Worm (Caenorhabditis elegans) whole organism, young adult: ENCODE data around the gene T16H12.2.

Source experiments
- B0035.1 ChIP-seq: sonication (generic microtip); optimal IDR thresholded peaks from 2 replicates; lab custom pipeline; 2016; ENCODE audit warnings: missing genetic modification characterization, mild to moderate bottlenecking, missing compliant biosample characterization, missing genotype, missing genetic modification reagents
- C17E4.6 ChIP-seq: fragments of 200-800 bp; sonication (Bioruptor generic); IDR thresholded peaks from 2 replicates; pipeline ENCODE4 v1.3.6; 2022; ENCODE audit warnings: missing genetic modification reagents, missing genetic modification characterization, missing compliant biosample characterization
- D2030.7 ChIP-seq: fragments of 200-800 bp; sonication (Bioruptor generic); IDR thresholded peaks from 2 replicates; pipeline ENCODE4 v1.3.6; 2022; ENCODE audit warnings: missing genetic modification reagents, missing genetic modification characterization, missing compliant biosample characterization
- F10E7.11 ChIP-seq: sonication (generic microtip); optimal IDR thresholded peaks from 2 replicates; lab custom pipeline; 2017; ENCODE audit warnings: mild to moderate bottlenecking, missing genetic modification characterization, moderate library complexity, missing compliant biosample characterization
- F22D6.2 ChIP-seq: sonication (generic microtip); optimal IDR thresholded peaks from 2 replicates; lab custom pipeline; 2016; ENCODE audit warnings: mild to moderate bottlenecking, missing genetic modification characterization, missing compliant biosample characterization
- F52B5.7 ChIP-seq: sonication (generic microtip); optimal IDR thresholded peaks from 2 replicates; lab custom pipeline; 2016; ENCODE audit warnings: mild to moderate bottlenecking, missing genetic modification characterization, missing compliant biosample characterization
- F57A8.1 ChIP-seq: fragments of 200-800 bp; sonication (Bioruptor generic); optimal IDR thresholded peaks from 2 replicates; lab custom pipeline; 2018; ENCODE audit warnings: mild to moderate bottlenecking, missing genetic modification characterization, moderate library complexity, missing compliant biosample characterization
- K11D2.4 ChIP-seq: fragments of 200-800 bp; sonication (Bioruptor generic); IDR thresholded peaks from 2 replicates; pipeline ENCODE4 v1.3.6; 2022; ENCODE audit warnings: missing genetic modification reagents, missing genetic modification characterization, missing compliant biosample characterization
- Y67H2A.10 ChIP-seq: fragments of 200-800 bp; sonication (Bioruptor generic); conservative IDR thresholded peaks from 2 replicates; pipeline ENCODE4 v1.3.6; 2022; ENCODE audit warnings: missing genetic modification reagents, missing genetic modification characterization, missing compliant biosample characterization
- akir-1 ChIP-seq: fragments of 200-800 bp; sonication (Bioruptor generic); optimal IDR thresholded peaks from 2 replicates; lab custom pipeline; 2018; ENCODE audit warnings: mild to moderate bottlenecking, missing genetic modification characterization, moderate library complexity, missing compliant biosample characterization
- ama-1 ChIP-seq, 3 experiments: fragments of 150-350 bp in 1 of 3; sonication (generic microtip) in 2 of 3; optimal IDR thresholded peaks; 2 replicates each; lab custom pipeline; 2014 to 2018; ENCODE audit warnings: missing biosample characterization in 2 of 3, missing genetic modification characterization in 2 of 3, missing genetic modification reagents in 2 of 3
- aptf-2 ChIP-seq: fragments of 200-800 bp; sonication (Bioruptor generic); conservative IDR thresholded peaks from 2 replicates; pipeline ENCODE4 v1.3.6; 2022; ENCODE audit warnings: missing genetic modification reagents, missing genetic modification characterization, missing compliant biosample characterization
- athp-1 ChIP-seq: sonication (generic microtip); optimal IDR thresholded peaks from 2 replicates; lab custom pipeline; 2017; ENCODE audit warnings: mild to moderate bottlenecking, missing genetic modification characterization, missing compliant biosample characterization
- attf-5 ChIP-seq: fragments of 200-800 bp; sonication (Bioruptor generic); optimal IDR thresholded peaks from 2 replicates; lab custom pipeline; 2018; ENCODE audit warnings: mild to moderate bottlenecking, missing genetic modification characterization, missing compliant biosample characterization
- attf-6 ChIP-seq: fragments of 200-800 bp; sonication (Bioruptor generic); IDR thresholded peaks from 2 replicates; pipeline ENCODE4 v1.3.6; 2022; ENCODE audit warnings: missing genetic modification reagents, missing genetic modification characterization, missing compliant biosample characterization
- ceh-58 ChIP-seq: fragments of 200-800 bp; sonication (Bioruptor generic); IDR thresholded peaks from 2 replicates; pipeline ENCODE4 v1.3.6; 2022; ENCODE audit warnings: missing genetic modification characterization, missing compliant biosample characterization
- ceh-79 ChIP-seq: sonication (generic microtip); optimal IDR thresholded peaks from 2 replicates; lab custom pipeline; 2017; ENCODE audit warnings: mild to moderate bottlenecking, missing genetic modification characterization, missing compliant biosample characterization
- ceh-91 ChIP-seq: fragments of 200-800 bp; sonication (Bioruptor generic); IDR thresholded peaks from 2 replicates; pipeline ENCODE4 v1.3.6; 2022; ENCODE audit warnings: missing genetic modification reagents, missing genetic modification characterization, missing compliant biosample characterization
- chd-7 ChIP-seq: sonication (generic microtip); optimal IDR thresholded peaks from 2 replicates; lab custom pipeline; 2016; ENCODE audit warnings: mild to moderate bottlenecking, missing genetic modification characterization, moderate library complexity, missing compliant biosample characterization
- die-1 ChIP-seq: sonication (generic microtip); optimal IDR thresholded peaks from 2 replicates; lab custom pipeline; 2016; ENCODE audit warnings: missing genotype, mild to moderate bottlenecking, missing genetic modification characterization, missing compliant biosample characterization
- dpff-1 ChIP-seq: sonication (generic microtip); optimal IDR thresholded peaks from 2 replicates; lab custom pipeline; 2017; ENCODE audit warnings: mild to moderate bottlenecking, missing genetic modification characterization, missing compliant biosample characterization
- gei-17 ChIP-seq: fragments of 200-800 bp; sonication (Bioruptor generic); optimal IDR thresholded peaks from 2 replicates; lab custom pipeline; 2018; ENCODE audit warnings: mild to moderate bottlenecking, missing genetic modification characterization, missing compliant biosample characterization
- him-1 ChIP-seq: sonication (generic microtip); optimal IDR thresholded peaks from 2 replicates; lab custom pipeline; 2016; ENCODE audit warnings: missing genotype, missing genetic modification reagents, missing genetic modification characterization, missing compliant biosample characterization
- hlh-26 ChIP-seq: fragments of 200-800 bp; sonication (Bioruptor generic); conservative IDR thresholded peaks from 2 replicates; pipeline ENCODE4 v1.3.6; 2022; ENCODE audit warnings: missing genetic modification reagents, missing genetic modification characterization, missing compliant biosample characterization
- hsf-1 ChIP-seq: fragments of 200-800 bp; sonication (Bioruptor generic); IDR thresholded peaks from 2 replicates; pipeline ENCODE4 v1.3.6; 2022; ENCODE audit warnings: missing genetic modification reagents, missing genetic modification characterization, missing compliant biosample characterization
- lin-26 ChIP-seq: fragments of 200-800 bp; sonication (Bioruptor generic); IDR thresholded peaks from 2 replicates; pipeline ENCODE4 v1.3.6; 2022; ENCODE audit warnings: missing genetic modification reagents, missing genetic modification characterization, missing compliant biosample characterization
- lin-40 ChIP-seq: sonication (generic microtip); optimal IDR thresholded peaks from 2 replicates; lab custom pipeline; 2016; ENCODE audit warnings: missing genetic modification characterization, mild to moderate bottlenecking, missing compliant biosample characterization, missing genotype, missing genetic modification reagents
- madf-3 ChIP-seq: fragments of 200-800 bp; sonication (Bioruptor generic); IDR thresholded peaks from 2 replicates; pipeline ENCODE4 v1.3.6; 2022; ENCODE audit warnings: missing genetic modification reagents, missing genetic modification characterization, missing compliant biosample characterization
- madf-6 ChIP-seq: fragments of 200-800 bp; sonication (Bioruptor generic); IDR thresholded peaks from 2 replicates; pipeline ENCODE4 v1.3.6; 2022; ENCODE audit warnings: missing genetic modification reagents, missing genetic modification characterization, missing compliant biosample characterization
- mcd-1 ChIP-seq: fragments of 200-800 bp; sonication (Bioruptor generic); IDR thresholded peaks from 2 replicates; pipeline ENCODE4 v1.3.6; 2022; ENCODE audit warnings: missing genetic modification reagents, missing genetic modification characterization, missing compliant biosample characterization
- mel-28 ChIP-seq: sonication (generic microtip); optimal IDR thresholded peaks from 2 replicates; lab custom pipeline; 2016; ENCODE audit warnings: borderline replicate concordance, mild to moderate bottlenecking, missing genetic modification characterization, missing compliant biosample characterization
- mxl-1 ChIP-seq: sonication (generic microtip); optimal IDR thresholded peaks from 2 replicates; lab custom pipeline; 2016; ENCODE audit warnings: missing genetic modification characterization, missing compliant biosample characterization
- nfyb-1 ChIP-seq: fragments of 200-800 bp; sonication (Bioruptor generic); IDR thresholded peaks from 2 replicates; pipeline ENCODE4 v1.3.6; 2022; ENCODE audit warnings: missing genetic modification reagents, missing genetic modification characterization, missing compliant biosample characterization
- nhr-179 ChIP-seq: sonication (generic microtip); optimal IDR thresholded peaks from 2 replicates; lab custom pipeline; 2016; ENCODE audit warnings: mild to moderate bottlenecking, missing genetic modification characterization, missing compliant biosample characterization
- nhr-27 ChIP-seq: fragments of 200-800 bp; sonication (Bioruptor generic); optimal IDR thresholded peaks from 2 replicates; lab custom pipeline; 2018; ENCODE audit warnings: mild to moderate bottlenecking, missing genetic modification characterization, moderate library complexity, missing compliant biosample characterization
- nhr-80 ChIP-seq: sonication (generic microtip); optimal IDR thresholded peaks from 2 replicates; lab custom pipeline; 2016; ENCODE audit warnings: missing genetic modification characterization, missing compliant biosample characterization
- nhr-90 ChIP-seq: sonication (generic microtip); optimal IDR thresholded peaks from 2 replicates; lab custom pipeline; 2016; ENCODE audit warnings: missing genotype, mild to moderate bottlenecking, missing genetic modification characterization, missing compliant biosample characterization
- pha-4 ChIP-seq: fragments of 150-350 bp; sonication (generic microtip); optimal IDR thresholded peaks from 2 replicates; lab custom pipeline; 2014; ENCODE audit warnings: missing biosample characterization, missing genetic modification reagents, missing genetic modification characterization
- snpc-1.3 ChIP-seq: sonication (generic microtip); optimal IDR thresholded peaks from 2 replicates; lab custom pipeline; 2017; ENCODE audit warnings: missing genetic modification characterization, mild to moderate bottlenecking, missing compliant biosample characterization, antibody characterized with exemption, moderate library complexity, missing genotype, missing genetic modification reagents; ENCODE audit not compliant: insufficient read depth
- tbp1 ChIP-seq: fragments of 200-800 bp; sonication (Bioruptor generic); optimal IDR thresholded peaks from 2 replicates; lab custom pipeline; 2018; ENCODE audit warnings: mild to moderate bottlenecking, missing genetic modification characterization, missing compliant biosample characterization
- unc-62 ChIP-seq: fragments of 150-350 bp; optimal IDR thresholded peaks from 2 replicates; lab custom pipeline; 2014; ENCODE audit warnings: missing biosample characterization, missing genetic modification reagents, missing genetic modification characterization
- ztf-22 ChIP-seq: fragments of 200-800 bp; sonication (Bioruptor generic); optimal IDR thresholded peaks from 2 replicates; lab custom pipeline; 2018; ENCODE audit warnings: mild to moderate bottlenecking, missing genetic modification characterization, moderate library complexity, missing compliant biosample characterization
- ztf-3 ChIP-seq: fragments of 200-800 bp; sonication (Bioruptor generic); optimal IDR thresholded peaks from 2 replicates; lab custom pipeline; 2018; ENCODE audit warnings: mild to moderate bottlenecking, missing genetic modification characterization, missing compliant biosample characterization

Gene T16H12.2

DNA sequence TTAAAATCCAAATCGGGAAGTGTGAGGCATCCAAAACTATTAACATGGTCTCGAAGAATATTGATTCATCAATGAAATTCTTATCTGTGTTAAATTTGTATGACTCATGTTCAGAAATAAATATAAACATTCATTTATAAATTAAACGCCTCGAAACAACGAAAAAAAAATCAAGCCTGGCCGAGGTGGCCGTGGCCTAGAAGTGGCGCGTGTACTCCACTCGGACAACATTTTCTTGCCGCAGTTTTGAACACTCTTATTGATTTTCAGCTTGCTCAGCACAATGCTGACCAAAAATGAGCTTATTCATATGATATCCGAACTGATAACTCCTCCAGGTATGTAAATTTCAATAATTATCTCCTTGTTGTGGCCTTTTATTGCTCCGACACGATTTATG is 21.9 kb upstream of the T16H12.2 start, which contains the start of gene ekl-6 (continued):
- TF ChIP-seq attf-5 (GFP tag; lab: Kevin White, UChicago) = peak; percentile 44
- no peak for TF ChIP-seq hlh-26
- TF ChIP-seq hsf-1 (GFP tag; lab: Robert Waterston, UW) = no peak
- no peak for TF ChIP-seq lin-40 (tag; lab: Kevin White, UChicago)
- TF ChIP-seq, all 124 proteins: peak for 17

DNA sequence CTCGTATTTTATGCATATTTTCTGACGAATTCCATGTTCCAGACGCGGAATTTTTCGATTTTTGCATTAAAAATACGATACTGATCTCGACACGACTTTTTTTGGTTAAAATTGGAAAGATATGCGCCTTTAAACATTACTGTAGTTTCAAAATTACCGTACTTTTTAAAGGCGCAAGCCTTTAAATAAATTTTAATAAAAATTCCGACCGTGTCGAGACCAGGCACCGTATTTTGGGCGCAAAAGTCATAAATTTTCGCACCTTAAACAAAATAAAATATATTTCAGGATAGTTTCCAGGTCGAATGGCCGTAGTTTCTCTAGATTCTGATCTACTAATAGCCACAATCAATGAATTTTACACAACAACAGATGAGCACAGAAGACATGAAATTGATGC is 16.8 kb upstream of the T16H12.2 start, which contains the start of gene T16G12.6:
Gene T16G12.6, plus strand, starts transcription at position 301 of the 400 bp plus-strand sequence.
- no peak for TF ChIP-seq ceh-58 (GFP tag; lab: Robert Waterston, UW)
- TF ChIP-seq nfyb-1 (GFP tag; lab: Robert Waterston, UW) = no peak
- TF ChIP-seq nhr-27 (tag; lab: Kevin White, UChicago) = no peak

DNA sequence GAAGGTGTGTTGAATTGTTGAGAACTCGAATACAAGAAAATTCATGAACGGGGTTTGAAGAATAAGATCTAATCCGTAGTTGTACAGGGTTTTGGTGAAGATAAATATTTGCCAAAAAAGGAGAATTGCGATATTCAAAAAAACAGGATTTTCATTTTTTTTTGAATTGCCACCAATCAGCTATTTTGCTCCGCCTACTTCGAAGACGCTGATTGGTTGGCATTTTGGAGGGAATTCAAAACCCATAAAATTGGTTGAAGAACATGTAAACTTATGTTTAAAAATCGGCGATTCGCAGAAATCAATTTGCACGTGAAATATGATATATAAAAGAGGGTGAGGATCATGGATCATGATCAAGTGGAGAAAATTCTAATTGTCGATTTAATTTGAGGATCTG is 10.0 kb upstream of the T16H12.2 start:
- TF ChIP-seq nhr-90 (tag; lab: Kevin White, UChicago) (no peak), D2030.7 (GFP tag; lab: Robert Waterston, UW) (no peak), B0035.1 (tag; lab: Kevin White, UChicago) (no peak), F57A8.1 (no peak), madf-6 (no peak), aptf-2 (no peak), dpff-1 (tag; lab: Kevin White, UChicago) (no peak), F22D6.2 (no peak), nfyb-1 (GFP tag; lab: Robert Waterston, UW) (peak; percentile 86), him-1 (tag; lab: Kevin White, UChicago) (peak; percentile 30), athp-1 (tag; lab: Kevin White, UChicago) (no peak)

DNA sequence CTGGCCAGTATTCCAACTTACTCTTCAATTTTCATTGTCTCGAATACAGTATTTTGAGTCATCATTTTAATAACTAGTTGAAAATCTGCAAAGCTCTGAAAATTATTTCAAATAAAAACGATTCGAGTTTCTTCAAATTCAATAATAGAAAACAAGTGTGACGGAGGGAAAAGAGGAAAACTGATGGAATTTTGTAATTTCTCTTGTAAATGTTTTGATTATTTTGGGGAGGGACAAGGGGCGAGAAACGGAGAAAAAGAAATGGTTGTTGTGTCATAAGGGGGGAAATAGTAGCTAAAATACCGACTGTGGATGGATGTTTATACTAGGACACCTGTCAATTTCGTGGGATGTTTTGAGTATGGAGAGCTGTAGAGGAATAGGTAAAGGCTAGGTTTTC is 7.9 kb upstream of the T16H12.2 start, which contains the start of gene T16G12.9:
Gene T16G12.9, minus strand, starts transcription at position 101 of the 400 bp plus-strand sequence.
- TF ChIP-seq mel-28 (tag; lab: Kevin White, UChicago) (no peak), nhr-179 (no peak), nhr-90 (tag; lab: Kevin White, UChicago) (no peak), attf-6 (no peak), F10E7.11 (no peak), akir-1 (GFP tag; lab: Kevin White, UChicago) (no peak), ceh-91 (GFP tag; lab: Robert Waterston, UW) (no peak), ztf-22 (GFP tag; lab: Kevin White, UChicago) (no peak), madf-3 (no peak), mcd-1 (no peak), unc-62 (GFP tag; lab: Kevin White, UChicago) (no peak), ceh-79 (no peak), ama-1 (optimal IDR thresholded peaks at IDR 0.05; lab: Kevin White, UChicago) (no peak), ama-1 (GFP tag; optimal IDR thresholded peaks at IDR 0.05; lab: Kevin White, UChicago) (no peak), hsf-1 (GFP tag; lab: Robert Waterston, UW) (no peak), snpc-1.3 (tag; lab: Kevin White, UChicago) (no peak), K11D2.4 (GFP tag; lab: Robert Waterston, UW) (no peak), ceh-58 (GFP tag; lab: Robert Waterston, UW) (no peak)
- TF ChIP-seq, all 124 proteins: peak for 0

DNA sequence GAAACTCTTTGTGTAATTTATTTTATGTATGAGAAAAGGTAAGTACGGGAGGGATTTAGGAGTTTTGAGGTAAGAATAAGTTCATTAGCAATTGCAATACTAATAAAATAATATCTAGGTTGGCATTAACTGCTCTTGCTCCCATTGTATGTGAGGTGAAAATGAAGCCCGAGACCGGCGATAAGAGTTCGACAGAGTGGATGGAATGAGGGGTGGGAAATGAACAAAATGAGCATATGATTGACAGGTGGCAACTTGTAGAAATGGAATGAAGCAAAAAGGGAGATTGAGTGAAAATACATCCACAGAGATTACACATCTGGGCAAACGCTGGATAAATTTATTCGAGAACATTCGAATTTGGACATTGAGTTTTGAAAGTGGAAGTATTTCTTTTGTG is 7.3 kb upstream of the T16H12.2 start:
- TF ChIP-seq lin-26 (GFP tag; lab: Robert Waterston, UW) (no peak), mxl-1 (tag; lab: Kevin White, UChicago) (no peak), tbp1 (GFP tag; lab: Kevin White, UChicago) (no peak), Y67H2A.10 (GFP tag; lab: Robert Waterston, UW) (no peak), nhr-80 (tag; lab: Kevin White, UChicago) (peak; percentile 34), chd-7 (tag; lab: Kevin White, UChicago) (no peak), F52B5.7 (no peak), madf-6 (no peak), ztf-3 (GFP tag; lab: Kevin White, UChicago) (no peak), die-1 (no peak), pha-4 (no peak), unc-62 (GFP tag; lab: Kevin White, UChicago) (peak; percentile 8), C17E4.6 (no peak), gei-17 (GFP tag; lab: Kevin White, UChicago) (no peak)
